Worm (Caenorhabditis elegans): ENCODE data around the gene F32D8.2.

The F32D8.2 gene

ce11 chrV:10874938-10875599, 8.5 kb upstream of the F32D8.2 start (continued):
- no peak for TF ChIP-seq lir-3 (tag; optimal IDR thresholded peaks at IDR 0.05; ENCODE audit: poor library complexity)
- no peak for TF ChIP-seq ets-5 (GFP tag; IDR thresholded peaks at IDR 0.05)
- no peak for TF ChIP-seq hlh-4 (tag; optimal IDR thresholded peaks at IDR 0.05)
- TF ChIP-seq nhr-77 (tag; optimal IDR thresholded peaks at IDR 0.05), result no peak
- TF ChIP-seq ceh-90 (tag; optimal IDR thresholded peaks at IDR 0.05), result no peak
- TF ChIP-seq egl-13 (tag; optimal IDR thresholded peaks at IDR 0.05), result no peak
- TF ChIP-seq snu-23 (GFP tag; optimal IDR thresholded peaks at IDR 0.05), result no peak
- TF ChIP-seq ces-1 (GFP tag; optimal IDR thresholded peaks at IDR 0.05), result peak; percentile 64
- TF ChIP-seq tbx-2 (tag; optimal IDR thresholded peaks at IDR 0.05), result no peak
- TF ChIP-seq nhr-85 (tag), result no peak
- no peak for TF ChIP-seq mef-2 (tag; optimal IDR thresholded peaks at IDR 0.05)
- no peak for TF ChIP-seq fkh-4 (tag; optimal IDR thresholded peaks at IDR 0.05; ENCODE audit: borderline replicate concordance)
- peak; percentile 28 for TF ChIP-seq nhr-47 (tag; optimal IDR thresholded peaks at IDR 0.05)
- peak; percentile 7 for TF ChIP-seq mep-1 (tag; optimal IDR thresholded peaks at IDR 0.05)
- no peak for TF ChIP-seq elt-2 (tag; optimal IDR thresholded peaks at IDR 0.05)
- TF ChIP-seq unc-98 (GFP tag; IDR thresholded peaks at IDR 0.05), result no peak
- no peak for TF ChIP-seq pax-3 (tag; optimal IDR thresholded peaks at IDR 0.05)
- TF ChIP-seq nhr-71 (tag; optimal IDR thresholded peaks at IDR 0.05), result peak; percentile 59
- TF ChIP-seq snpc-4 (tag; optimal IDR thresholded peaks at IDR 0.05), result no peak
- no peak for TF ChIP-seq C34B4.2 (tag; optimal IDR thresholded peaks at IDR 0.05)

- TF ChIP-seq grh-1 (GFP tag; IDR thresholded peaks at IDR 0.05) (no peak), hlh-17 (GFP tag; optimal IDR thresholded peaks at IDR 0.05; ENCODE audit: borderline replicate concordance) (no peak), swsn-7 (tag; optimal IDR thresholded peaks at IDR 0.05) (no peak), elt-2 (tag; optimal IDR thresholded peaks at IDR 0.05) (no peak), ceh-8 (GFP tag; optimal IDR thresholded peaks at IDR 0.05) (no peak), lin-35 (GFP tag; optimal IDR thresholded peaks at IDR 0.05) (no peak), ets-5 (GFP tag; IDR thresholded peaks at IDR 0.05) (no peak), irx-1 (tag; optimal IDR thresholded peaks at IDR 0.05) (no peak), mep-1 (tag; optimal IDR thresholded peaks at IDR 0.05) (no peak), ceh-90 (tag; optimal IDR thresholded peaks at IDR 0.05) (no peak), sup-37 (GFP tag; optimal IDR thresholded peaks at IDR 0.05) (no peak), nhr-20 (tag; optimal IDR thresholded peaks at IDR 0.05) (no peak), nhr-12 (tag; optimal IDR thresholded peaks at IDR 0.05) (no peak), aly-2 (tag; optimal IDR thresholded peaks at IDR 0.05) (no peak), lsy-2 (tag; optimal IDR thresholded peaks at IDR 0.05) (no peak), nhr-11 (tag; optimal IDR thresholded peaks at IDR 0.05) (no peak), blmp-1 (tag; optimal IDR thresholded peaks at IDR 0.05) (peak; percentile 29), nhr-237 (tag; optimal IDR thresholded peaks at IDR 0.05) (no peak), C04F5.9 (tag; optimal IDR thresholded peaks at IDR 0.05) (no peak), rnt-1 (tag; optimal IDR thresholded peaks at IDR 0.05) (no peak), lin-14 (GFP tag; optimal IDR thresholded peaks at IDR 0.05) (peak; percentile 28), ztf-11 (tag; optimal IDR thresholded peaks at IDR 0.05) (no peak), nhr-85 (tag) (peak; percentile 54), fos-1 (tag; optimal IDR thresholded peaks at IDR 0.05) (no peak), jun-1 (tag; optimal IDR thresholded peaks at IDR 0.05) (no peak), nhr-19 (GFP tag; conservative IDR thresholded peaks at IDR 0.05) (0 out of 2 replicates have a peak, but pooled peaks have one; percentile 26), tbx-2 (tag; optimal IDR thresholded peaks at IDR 0.05) (no peak), egl-13 (tag; optimal IDR thresholded peaks at IDR 0.05) (no peak), lin-15B (tag; optimal IDR thresholded peaks at IDR 0.05) (no peak), skn-1 (tag; optimal IDR thresholded peaks at IDR 0.05) (no peak), ceh-82 (tag; optimal IDR thresholded peaks at IDR 0.05) (no peak), nhr-76 (tag; optimal IDR thresholded peaks at IDR 0.05) (no peak), fkh-10 (GFP tag; optimal IDR thresholded peaks at IDR 0.05) (no peak), nhr-71 (tag; optimal IDR thresholded peaks at IDR 0.05) (peak; percentile 22), dsc-1 (tag; optimal IDR thresholded peaks at IDR 0.05) (no peak), C34B4.2 (tag; optimal IDR thresholded peaks at IDR 0.05) (no peak), unc-130 (tag; optimal IDR thresholded peaks at IDR 0.05) (no peak), egl-27 (tag; optimal IDR thresholded peaks at IDR 0.05) (no peak), zip-4 (GFP tag; optimal IDR thresholded peaks at IDR 0.05) (no peak)
These were observed 7.1 kb upstream of the F32D8.2 start for ce11 chrV:10876512-10876911.
